Worm (Caenorhabditis elegans): Measurements from ENCODE around the gene zipt-2.3.

zipt-2.3 gene

ce11 chrII:13695343-13696332 lies 20.0 kb downstream of the zipt-2.3 start, which contains the start of gene kqt-3 (continued):
- TF ChIP-seq fkh-3 (tag; optimal IDR thresholded peaks at IDR 0.05) (no peak), K11D2.4 (GFP tag; IDR thresholded peaks at IDR 0.05) (no peak), rcor-1 (GFP tag; IDR thresholded peaks at IDR 0.05) (no peak), somi-1 (GFP tag; optimal IDR thresholded peaks at IDR 0.05) (no peak)

ce11 chrII:13694712-13695111 lies 21.0 kb downstream of the zipt-2.3 start, which contains the start of gene rpoa-1:
TSS of gene rpoa-1 (minus strand) at chrII:13694795.
- TF ChIP-seq lsl-1 (GFP tag; optimal IDR thresholded peaks at IDR 0.05) (peak; percentile 36), madf-8 (GFP tag; conservative IDR thresholded peaks at IDR 0.05) (peak; percentile 18; the same call in 1 of the 2 replicates), snpc-4 (GFP tag; optimal IDR thresholded peaks at IDR 0.05) (no peak), snpc-4 (tag; optimal IDR thresholded peaks at IDR 0.05) (peak in 1 of 4 experiments; percentile 8), madf-6 (GFP tag; IDR thresholded peaks at IDR 0.05) (peak; percentile 57; the same call in 1 of the 2 replicates), ceh-27 (GFP tag; optimal IDR thresholded peaks at IDR 0.05) (no peak)

- peak; percentile 62 for TF ChIP-seq zfh-2 (GFP tag; conservative IDR thresholded peaks at IDR 0.05)
- no peak for TF ChIP-seq Y53F4B.3 (GFP tag; IDR thresholded peaks at IDR 0.05)
These were observed 30.1 kb downstream of the zipt-2.3 start for ce11 chrII:13685581-13685980.

ce11 chrII:13681063-13681462 lies 34.6 kb downstream of the zipt-2.3 start:
- peak; percentile 40 for TF ChIP-seq ztf-26 (tag; optimal IDR thresholded peaks at IDR 0.05)
- TF ChIP-seq ceh-27 (GFP tag; optimal IDR thresholded peaks at IDR 0.05) = peak; percentile 7
- peak; percentile 49 for TF ChIP-seq lin-40 (tag; optimal IDR thresholded peaks at IDR 0.05)
- no peak for TF ChIP-seq ztf-22 (GFP tag; optimal IDR thresholded peaks at IDR 0.05)
- TF ChIP-seq lin-26 (GFP tag; IDR thresholded peaks at IDR 0.05) = 0 out of 2 replicates have a peak, but pooled peaks have one; percentile 41
- no peak for TF ChIP-seq F49E8.2 (tag; optimal IDR thresholded peaks at IDR 0.05; ENCODE audit: insufficient read depth)
- TF ChIP-seq somi-1 (GFP tag; optimal IDR thresholded peaks at IDR 0.05) = peak; percentile 21
- TF ChIP-seq dox-1 (GFP tag; IDR thresholded peaks at IDR 0.05) = no peak

ce11 chrII:13679775-13680320 lies 35.8 kb downstream of the zipt-2.3 start:
- TF ChIP-seq lin-40 (tag; optimal IDR thresholded peaks at IDR 0.05) (peak; percentile 33), madf-3 (GFP tag; IDR thresholded peaks at IDR 0.05) (no peak), F33H1.4 (GFP tag; IDR thresholded peaks at IDR 0.05) (no peak), mxl-1 (tag; optimal IDR thresholded peaks at IDR 0.05) (no peak), hmg-20 (GFP tag; IDR thresholded peaks at IDR 0.05) (no peak), D2030.7 (GFP tag; IDR thresholded peaks at IDR 0.05) (no peak), lin-35 (GFP tag; optimal IDR thresholded peaks at IDR 0.05) (no peak), xnd-1 (tag; optimal IDR thresholded peaks at IDR 0.05) (no peak), F37B4.10 (GFP tag; IDR thresholded peaks at IDR 0.05) (no peak), Y53F4B.3 (GFP tag; IDR thresholded peaks at IDR 0.05) (no peak), unc-130 (GFP tag; optimal IDR thresholded peaks at IDR 0.05) (no peak), T26A5.8 (tag; optimal IDR thresholded peaks at IDR 0.05) (no peak), dox-1 (GFP tag; IDR thresholded peaks at IDR 0.05) (no peak), ztf-26 (tag; optimal IDR thresholded peaks at IDR 0.05) (peak; percentile 24), lag-1 (GFP tag; IDR thresholded peaks at IDR 0.05) (no peak), Y67H2A.10 (GFP tag; conservative IDR thresholded peaks at IDR 0.05) (no peak), tlf-1 (GFP tag; optimal IDR thresholded peaks at IDR 0.05) (no peak)
